Worm (Caenorhabditis elegans) whole organism, late embryonic: ENCODE results near the gene H37A05.2.

ENCODE experiments used
- C08G9.2 ChIP-seq: sonication (generic microtip); optimal IDR thresholded peaks from 2 replicates; lab custom pipeline; 2016; ENCODE audit warnings: mild to moderate bottlenecking, missing genetic modification characterization, moderate library complexity, missing compliant biosample characterization
- K09A11.1 ChIP-seq: sonication (generic microtip); optimal IDR thresholded peaks from 2 replicates; lab custom pipeline; 2017; ENCODE audit warnings: antibody characterized with exemption, mild to moderate bottlenecking, missing genetic modification characterization, missing compliant biosample characterization; ENCODE audit not compliant: insufficient read depth
- T23F11.4 ChIP-seq: fragments of 200-800 bp; sonication (Bioruptor generic); optimal IDR thresholded peaks from 2 replicates; lab custom pipeline; 2018; ENCODE audit warnings: mild to moderate bottlenecking, missing genetic modification characterization, missing compliant biosample characterization
- ahr-1 ChIP-seq: sonication (generic microtip); optimal IDR thresholded peaks from 2 replicates; lab custom pipeline; 2016; ENCODE audit warnings: missing genetic modification characterization, missing compliant biosample characterization
- ceh-14 ChIP-seq: sonication (generic microtip); optimal IDR thresholded peaks from 2 replicates; lab custom pipeline; 2016; ENCODE audit warnings: missing genotype, missing genetic modification characterization, missing compliant biosample characterization
- ceh-18 ChIP-seq: sonication (generic microtip); optimal IDR thresholded peaks from 2 replicates; lab custom pipeline; 2016; ENCODE audit warnings: missing genetic modification characterization, missing compliant biosample characterization
- ceh-24 ChIP-seq: sonication (generic microtip); optimal IDR thresholded peaks from 2 replicates; lab custom pipeline; 2016; ENCODE audit warnings: mild to moderate bottlenecking, missing genetic modification characterization, missing compliant biosample characterization
- ceh-31 ChIP-seq: sonication (generic microtip); optimal IDR thresholded peaks from 2 replicates; lab custom pipeline; 2016; ENCODE audit warnings: missing genetic modification characterization, missing compliant biosample characterization
- ceh-34 ChIP-seq: sonication (generic microtip); optimal IDR thresholded peaks from 2 replicates; lab custom pipeline; 2016; ENCODE audit warnings: mild to moderate bottlenecking, missing genetic modification characterization, missing compliant biosample characterization
- ceh-45 ChIP-seq: fragments of 200-800 bp; sonication (Bioruptor generic); IDR thresholded peaks from 2 replicates; pipeline ENCODE4 v1.3.6; 2022; ENCODE audit warnings: missing genetic modification reagents, missing genetic modification characterization, missing compliant biosample characterization
- ceh-48 ChIP-seq: sonication (generic microtip); optimal IDR thresholded peaks from 2 replicates; lab custom pipeline; 2016; ENCODE audit warnings: missing genetic modification characterization, inconsistent platforms, missing compliant biosample characterization
- che-1 ChIP-seq: sonication (generic microtip); optimal IDR thresholded peaks from 2 replicates; lab custom pipeline; 2016; ENCODE audit warnings: mild to moderate bottlenecking, missing genetic modification characterization, missing compliant biosample characterization
- dve-1 ChIP-seq: sonication (generic microtip); optimal IDR thresholded peaks from 2 replicates; lab custom pipeline; 2017; ENCODE audit warnings: antibody characterized with exemption, mild to moderate bottlenecking, missing genetic modification characterization, missing compliant biosample characterization
- ets-4 ChIP-seq: sonication (generic microtip); optimal IDR thresholded peaks from 2 replicates; lab custom pipeline; 2016; ENCODE audit warnings: missing genetic modification characterization, missing compliant biosample characterization
- fax-1 ChIP-seq: sonication (generic microtip); optimal IDR thresholded peaks from 2 replicates; lab custom pipeline; 2016; ENCODE audit warnings: missing genotype, missing genetic modification characterization, missing compliant biosample characterization
- fkh-6 ChIP-seq: sonication (generic microtip); optimal IDR thresholded peaks from 2 replicates; lab custom pipeline; 2016; ENCODE audit warnings: missing genetic modification characterization, missing compliant biosample characterization
- gmeb-2 ChIP-seq: sonication (generic microtip); optimal IDR thresholded peaks from 2 replicates; lab custom pipeline; 2016; ENCODE audit warnings: missing genetic modification characterization, inconsistent platforms, missing compliant biosample characterization
- hlh-15 ChIP-seq: sonication (generic microtip); optimal IDR thresholded peaks from 2 replicates; lab custom pipeline; 2016; ENCODE audit warnings: missing genetic modification characterization, missing compliant biosample characterization
- hlh-30 ChIP-seq: sonication (generic microtip); optimal IDR thresholded peaks from 2 replicates; lab custom pipeline; 2017; ENCODE audit warnings: antibody characterized with exemption, missing genetic modification characterization, missing compliant biosample characterization; ENCODE audit not compliant: insufficient read depth
- madf-2 ChIP-seq: sonication (generic microtip); optimal IDR thresholded peaks from 2 replicates; lab custom pipeline; 2017; ENCODE audit warnings: missing genetic modification characterization, missing compliant biosample characterization
- nfya-1 ChIP-seq: sonication (generic microtip); optimal IDR thresholded peaks from 2 replicates; lab custom pipeline; 2017; ENCODE audit warnings: missing genetic modification characterization, mild to moderate bottlenecking, missing compliant biosample characterization, antibody characterized with exemption, moderate library complexity
- pag-3 ChIP-seq: sonication (generic microtip); optimal IDR thresholded peaks from 2 replicates; lab custom pipeline; 2016; ENCODE audit warnings: missing compliant biosample characterization, missing genetic modification characterization, borderline replicate concordance
- pat-9 ChIP-seq: fragments of 200-800 bp; sonication (Bioruptor generic); optimal IDR thresholded peaks from 2 replicates; lab custom pipeline; 2018; ENCODE audit warnings: mild to moderate bottlenecking, missing genetic modification characterization, moderate library complexity, missing compliant biosample characterization
- pha-2 ChIP-seq: sonication (generic microtip); optimal IDR thresholded peaks from 2 replicates; lab custom pipeline; 2017; ENCODE audit warnings: mild to moderate bottlenecking, missing genetic modification characterization, missing compliant biosample characterization
- pha-4 ChIP-seq: fragments of 150-350 bp; optimal IDR thresholded peaks from 2 replicates; lab custom pipeline; 2018; ENCODE audit warnings: missing biosample characterization, missing genetic modification reagents, missing genetic modification characterization
- pqm-1 ChIP-seq: sonication (generic microtip); optimal IDR thresholded peaks from 2 replicates; lab custom pipeline; 2016; ENCODE audit warnings: missing genetic modification characterization, missing compliant biosample characterization
- rnt-1 ChIP-seq: sonication (generic microtip); optimal IDR thresholded peaks from 2 replicates; lab custom pipeline; 2016; ENCODE audit warnings: missing genetic modification characterization, missing compliant biosample characterization
- sdc-2 ChIP-seq: sonication (generic microtip); optimal IDR thresholded peaks from 2 replicates; lab custom pipeline; 2016; ENCODE audit warnings: missing genotype, missing genetic modification characterization, missing compliant biosample characterization
- sox-4 ChIP-seq: sonication (generic microtip); optimal IDR thresholded peaks from 2 replicates; lab custom pipeline; 2017; ENCODE audit warnings: mild to moderate bottlenecking, missing genetic modification characterization, inconsistent platforms, missing compliant biosample characterization
- tbx-7 ChIP-seq: sonication (generic microtip); optimal IDR thresholded peaks from 2 replicates; lab custom pipeline; 2016; ENCODE audit warnings: missing genotype, missing genetic modification characterization, missing compliant biosample characterization
- ttx-3 ChIP-seq: sonication (generic microtip); optimal IDR thresholded peaks from 2 replicates; lab custom pipeline; 2016; ENCODE audit warnings: missing genetic modification reagents, missing genetic modification characterization, missing compliant biosample characterization
- unc-3 ChIP-seq, 2 experiments: fragments of 200-800 bp in 1 of 2; sonication (Bioruptor generic) in 1 of 2; sonication (generic microtip) in 1 of 2; conservative IDR thresholded peaks in 1 of 2; optimal IDR thresholded peaks in 1 of 2; 2 replicates each; pipeline versions ENCODE4 v1.3.6 to Lab custom; 2016 to 2022; ENCODE audit warnings: missing compliant biosample characterization in 2 of 2, missing genetic modification characterization in 2 of 2, missing genetic modification reagents in 1 of 2
- ztf-16 ChIP-seq: sonication (generic microtip); optimal IDR thresholded peaks from 2 replicates; lab custom pipeline; 2017; ENCODE audit warnings: missing genetic modification characterization, missing compliant biosample characterization

Gene H37A05.2

ce11 chrV:13652322-13652721 is 18.3 kb upstream of the H37A05.2 start:
- TF ChIP-seq ceh-18 (tag; lab: Kevin White, UChicago) (no peak), C08G9.2 (tag; lab: Kevin White, UChicago) (no peak), che-1 (tag; lab: Kevin White, UChicago) (no peak), T23F11.4 (GFP tag; lab: Kevin White, UChicago) (no peak), pha-4 (tag; lab: Kevin White, UChicago) (no peak), hlh-15 (tag; lab: Kevin White, UChicago) (no peak), ceh-24 (tag; lab: Kevin White, UChicago) (no peak), ttx-3 (tag; lab: Kevin White, UChicago) (no peak), pqm-1 (no peak), ceh-48 (tag; lab: Kevin White, UChicago) (no peak)

- TF ChIP-seq C08G9.2 (tag; lab: Kevin White, UChicago) = no peak
- no peak for TF ChIP-seq fax-1 (tag; lab: Kevin White, UChicago)
- no peak for TF ChIP-seq ceh-34
- no peak for TF ChIP-seq ttx-3 (tag; lab: Kevin White, UChicago)
Observed at ce11 chrV:13650800-13651199, 16.8 kb upstream of the H37A05.2 start.

- TF ChIP-seq madf-2 (tag; lab: Kevin White, UChicago) (no peak), fkh-6 (tag; lab: Kevin White, UChicago) (no peak), dve-1 (tag; lab: Kevin White, UChicago) (no peak), ahr-1 (tag; lab: Kevin White, UChicago) (no peak), pag-3 (no peak), ceh-31 (tag; lab: Kevin White, UChicago) (no peak), sdc-2 (tag; lab: Kevin White, UChicago) (no peak), sox-4 (tag; lab: Kevin White, UChicago) (no peak), hlh-30 (tag; lab: Kevin White, UChicago) (no peak), ets-4 (tag; lab: Kevin White, UChicago) (no peak), ceh-14 (tag; lab: Kevin White, UChicago) (no peak), rnt-1 (tag; lab: Kevin White, UChicago) (no peak), nfya-1 (tag; lab: Kevin White, UChicago) (no peak), K09A11.1 (tag; lab: Kevin White, UChicago) (no peak), gmeb-2 (tag; lab: Kevin White, UChicago) (no peak), ceh-24 (tag; lab: Kevin White, UChicago) (no peak), pha-2 (no peak)
- TF ChIP-seq, all 69 proteins: peak for 0
Observed at ce11 chrV:13649730-13650349, 15.8 kb upstream of the H37A05.2 start, which contains the start of gene H37A05.4. H37A05.4 (minus strand) TSS chrV:13649780.

ce11 chrV:13647617-13648016 is 13.6 kb upstream of the H37A05.2 start:
- TF ChIP-seq dve-1 (tag; lab: Kevin White, UChicago) (no peak), madf-2 (tag; lab: Kevin White, UChicago) (no peak), ceh-45 (no peak), pat-9 (tag; lab: Kevin White, UChicago) (no peak), ztf-16 (tag; lab: Kevin White, UChicago) (no peak), nfya-1 (tag; lab: Kevin White, UChicago) (no peak), tbx-7 (tag; lab: Kevin White, UChicago) (no peak), ceh-24 (tag; lab: Kevin White, UChicago) (no peak), unc-3 (GFP tag; conservative IDR thresholded peaks at IDR 0.05; lab: Robert Waterston, UW) (0 out of 2 replicates have a peak, but pooled peaks have one; percentile 11), unc-3 (tag; optimal IDR thresholded peaks at IDR 0.05; lab: Kevin White, UChicago) (no peak)
